Fruit fly (Drosophila melanogaster) whole organism, adult: ENCODE data around the gene CG16711.
A peak's percentile ranks its signal among the peaks of the same experiment; 100 is the strongest.

Experiments
- CG11617 ChIP-seq: fragments of 200-800 bp; sonication (Bioruptor generic); optimal IDR thresholded peaks from 2 replicates; lab custom pipeline; 2017; ENCODE audit warnings: mild to moderate bottlenecking, missing biosample characterization, missing genetic modification reagents, missing genetic modification characterization
- CG12768 ChIP-seq: fragments of 200-800 bp; sonication (Bioruptor generic); optimal IDR thresholded peaks from 2 replicates; lab custom pipeline; 2017; ENCODE audit warnings: missing biosample characterization, missing genetic modification characterization, mild to moderate bottlenecking, moderate library complexity, missing genetic modification reagents
- CG14711 ChIP-seq: fragments of 200-800 bp; sonication (Bioruptor generic); optimal IDR thresholded peaks from 2 replicates; lab custom pipeline; 2018; ENCODE audit warnings: missing biosample characterization, mild to moderate bottlenecking, missing genetic modification characterization, moderate library complexity
- CG1620 ChIP-seq: fragments of 200-800 bp; sonication (Bioruptor generic); optimal IDR thresholded peaks from 2 replicates; lab custom pipeline; 2016; ENCODE audit warnings: missing biosample characterization, missing genetic modification characterization
- CG33017 ChIP-seq: fragments of 200-800 bp; sonication (Bioruptor generic); optimal IDR thresholded peaks from 2 replicates; lab custom pipeline; 2018; ENCODE audit warnings: missing biosample characterization, mild to moderate bottlenecking, missing genetic modification characterization, moderate library complexity
- CG5204 ChIP-seq: fragments of 200-800 bp; sonication (Bioruptor generic); optimal IDR thresholded peaks from 2 replicates; lab custom pipeline; 2016; ENCODE audit warnings: missing biosample characterization, missing genetic modification characterization
- CG7045 ChIP-seq: fragments of 200-800 bp; sonication (Bioruptor generic); optimal IDR thresholded peaks from 2 replicates; lab custom pipeline; 2017; ENCODE audit warnings: missing biosample characterization, mild to moderate bottlenecking, missing genetic modification characterization
- CG7101 ChIP-seq: fragments of 200-800 bp; sonication (Bioruptor generic); optimal IDR thresholded peaks from 2 replicates; lab custom pipeline; 2018; ENCODE audit warnings: missing biosample characterization, mild to moderate bottlenecking, missing genetic modification characterization, moderate library complexity
- Clk ChIP-seq: fragments of 200-800 bp; sonication (Bioruptor generic); optimal IDR thresholded peaks from 2 replicates; lab custom pipeline; 2017; ENCODE audit warnings: missing biosample characterization, missing genetic modification characterization
- Crg-1 ChIP-seq: fragments of 200-800 bp; sonication (Bioruptor generic); optimal IDR thresholded peaks from 2 replicates; lab custom pipeline; 2016; ENCODE audit warnings: missing biosample characterization, missing genetic modification characterization
- Hr96 ChIP-seq: fragments of 200-800 bp; sonication (Bioruptor generic); optimal IDR thresholded peaks from 2 replicates; lab custom pipeline; 2016; ENCODE audit warnings: missing biosample characterization, missing genetic modification characterization
- Mnt ChIP-seq: fragments of 200-800 bp; sonication (Bioruptor generic); optimal IDR thresholded peaks from 2 replicates; lab custom pipeline; 2016; ENCODE audit warnings: missing biosample characterization, mild to moderate bottlenecking, missing genetic modification characterization
- bab1 ChIP-seq: fragments of 200-800 bp; sonication (Bioruptor generic); optimal IDR thresholded peaks from 3 replicates; lab custom pipeline; 2019; ENCODE audit warnings: missing biosample characterization, mild to moderate bottlenecking, missing genetic modification characterization, moderate library complexity
- cic ChIP-seq: fragments of 200-800 bp; sonication (Bioruptor generic); optimal IDR thresholded peaks from 2 replicates; lab custom pipeline; 2017; ENCODE audit warnings: missing biosample characterization, mild to moderate bottlenecking, missing genetic modification characterization, moderate library complexity
- cnc ChIP-seq, 2 experiments: fragments of >200 bp; optimal IDR thresholded peaks; 2 replicates each; lab custom pipeline; 2017
- kay ChIP-seq: fragments of 200-800 bp; sonication (Bioruptor generic); peaks from one replicate; lab custom pipeline; 2016; ENCODE audit warnings: missing biosample characterization, missing genetic modification characterization, borderline replicate concordance
- ovo ChIP-seq: fragments of 200-800 bp; sonication (Bioruptor generic); optimal IDR thresholded peaks from 2 replicates; lab custom pipeline; 2016; ENCODE audit warnings: missing biosample characterization, missing genetic modification characterization
- pad ChIP-seq: fragments of 200-800 bp; sonication (Bioruptor generic); optimal IDR thresholded peaks from 3 replicates; lab custom pipeline; 2017; ENCODE audit warnings: missing biosample characterization, missing genetic modification characterization, mild to moderate bottlenecking, moderate library complexity, missing genetic modification reagents
- tj ChIP-seq: fragments of 200-800 bp; sonication (Bioruptor generic); optimal IDR thresholded peaks from 3 replicates; lab custom pipeline; 2017; ENCODE audit warnings: missing biosample characterization, mild to moderate bottlenecking, missing genetic modification characterization, moderate library complexity
- toe ChIP-seq: fragments of 200-800 bp; sonication (Bioruptor generic); optimal IDR thresholded peaks from 2 replicates; lab custom pipeline; 2016; ENCODE audit warnings: missing biosample characterization, missing genetic modification characterization

The CG16711 gene

dm6 chr3L:9705591-9705990 lies 1.5 kb downstream of the CG16711 start:
- TF ChIP-seq CG11617 (GFP tag; lab: Kevin White, UChicago) = no peak
- no peak for TF ChIP-seq Mnt (GFP tag; lab: Kevin White, UChicago)
- no peak for TF ChIP-seq CG1620 (GFP tag; lab: Kevin White, UChicago)

- no peak for TF ChIP-seq tj (GFP tag; lab: Kevin White, UChicago)
These were observed 4.7 kb downstream of the CG16711 start for dm6 chr3L:9708797-9709196.

- TF ChIP-seq tj (GFP tag; lab: Kevin White, UChicago) (no peak), ovo (GFP tag; lab: Kevin White, UChicago) (no peak), Hr96 (GFP tag; lab: Kevin White, UChicago) (no peak), cic (peak; percentile 1), CG12768 (GFP tag; lab: Kevin White, UChicago) (no peak), pad (GFP tag; lab: Kevin White, UChicago) (no peak), CG7045 (no peak)
These were observed 7.1 kb downstream of the CG16711 start for dm6 chr3L:9711203-9711602.

- peak in 1 of 2 experiments; percentile 69 for TF ChIP-seq cnc (optimal IDR thresholded peaks at IDR 0.05; lab: Kevin White, UChicago)
- no peak for TF ChIP-seq tj (GFP tag; lab: Kevin White, UChicago)
- TF ChIP-seq cic = no peak
- TF ChIP-seq CG12768 (GFP tag; lab: Kevin White, UChicago) = no peak
- no peak for TF ChIP-seq Hr96 (GFP tag; lab: Kevin White, UChicago)
- TF ChIP-seq bab1 (GFP tag; lab: Kevin White, UChicago) = no peak
- no peak for TF ChIP-seq toe (GFP tag; lab: Kevin White, UChicago)
These were observed 8.1 kb downstream of the CG16711 start for dm6 chr3L:9712066-9712789.

dm6 chr3L:9713383-9713827 lies 9.3 kb downstream of the CG16711 start, which contains the start of gene SH3PX1:
TSS of gene SH3PX1 (minus strand) at chr3L:9713827.
- TF ChIP-seq kay (GFP tag; lab: Kevin White, UChicago) (peak; percentile 74), CG12768 (GFP tag; lab: Kevin White, UChicago) (no peak)

dm6 chr3L:9713828-9714536 lies 9.9 kb downstream of the CG16711 start, which contains the start of gene vsg:
TSS of gene vsg (plus strand) at chr3L:9714324.
- TF ChIP-seq cnc (optimal IDR thresholded peaks at IDR 0.05; lab: Kevin White, UChicago) = no peak
- peak; percentile 81 for TF ChIP-seq CG7101
- peak; percentile 63 for TF ChIP-seq Clk
- peak; percentile 62 for TF ChIP-seq kay (GFP tag; lab: Kevin White, UChicago)
- peak; percentile 39 for TF ChIP-seq Hr96 (GFP tag; lab: Kevin White, UChicago)
- peak; percentile 34 for TF ChIP-seq Crg-1 (GFP tag; lab: Kevin White, UChicago)
- peak; percentile 84 for TF ChIP-seq CG7045
- TF ChIP-seq CG5204 (GFP tag; lab: Kevin White, UChicago) = no peak
- peak; percentile 94 for TF ChIP-seq tj (GFP tag; lab: Kevin White, UChicago)
- peak; percentile 73 for TF ChIP-seq CG1620 (GFP tag; lab: Kevin White, UChicago)
- TF ChIP-seq bab1 (GFP tag; lab: Kevin White, UChicago) = peak; percentile 53
- peak; percentile 77 for TF ChIP-seq ovo (GFP tag; lab: Kevin White, UChicago)
- TF ChIP-seq CG11617 (GFP tag; lab: Kevin White, UChicago) = peak; percentile 91
- peak; percentile 65 for TF ChIP-seq CG14711 (tag; lab: Kevin White, UChicago)
- TF ChIP-seq cic = no peak
- TF ChIP-seq pad (GFP tag; lab: Kevin White, UChicago) = peak; percentile 67
- peak; percentile 76 for TF ChIP-seq CG12768 (GFP tag; lab: Kevin White, UChicago)
- TF ChIP-seq toe (GFP tag; lab: Kevin White, UChicago) = peak; percentile 83
- TF ChIP-seq Mnt (GFP tag; lab: Kevin White, UChicago) = no peak
- peak; percentile 71 for TF ChIP-seq CG33017 (tag; lab: Kevin White, UChicago)

- no peak for TF ChIP-seq toe (GFP tag; lab: Kevin White, UChicago)
- peak; percentile 92 for TF ChIP-seq kay (GFP tag; lab: Kevin White, UChicago)
- TF ChIP-seq CG5204 (GFP tag; lab: Kevin White, UChicago) = no peak
- peak; percentile 77 for TF ChIP-seq tj (GFP tag; lab: Kevin White, UChicago)
- peak; percentile 81 for TF ChIP-seq Mnt (GFP tag; lab: Kevin White, UChicago)
- no peak for TF ChIP-seq CG7101
- TF ChIP-seq cic = peak; percentile 87
- no peak for TF ChIP-seq CG14711 (tag; lab: Kevin White, UChicago)
These were observed 10.5 kb downstream of the CG16711 start for dm6 chr3L:9714537-9715144.
